Fruit fly (Drosophila melanogaster) whole organism, prepupa: Measurements from ENCODE around the gene Hmgcl.

Source experiments
- Blimp-1 ChIP-seq: fragments of 200-800 bp; sonication (Bioruptor generic); optimal IDR thresholded peaks from 3 replicates; lab custom pipeline; 2017; ENCODE audit warnings: missing biosample characterization, missing genetic modification characterization, mild to moderate bottlenecking, moderate library complexity, missing genetic modification reagents
- CG10631 ChIP-seq: fragments of 200-800 bp; sonication (Bioruptor generic); optimal IDR thresholded peaks from 2 replicates; lab custom pipeline; 2016; ENCODE audit warnings: missing biosample characterization, missing genetic modification characterization
- CG10669 ChIP-seq: fragments of 200-800 bp; sonication (Bioruptor generic); optimal IDR thresholded peaks from 3 replicates; lab custom pipeline; 2018; ENCODE audit warnings: missing biosample characterization, mild to moderate bottlenecking, missing genetic modification characterization, moderate library complexity
- CG11902 ChIP-seq: fragments of 200-800 bp; sonication (Bioruptor generic); optimal IDR thresholded peaks from 3 replicates; lab custom pipeline; 2016; ENCODE audit warnings: missing biosample characterization, missing genetic modification characterization
- CG15336 ChIP-seq: fragments of 200-800 bp; sonication (Bioruptor generic); IDR thresholded peaks from 2 replicates; pipeline ENCODE4 v1.3.6; 2022; ENCODE audit warnings: missing biosample characterization, missing genetic modification characterization
- CG16779 ChIP-seq: fragments of 200-800 bp; sonication (Bioruptor generic); optimal IDR thresholded peaks from 3 replicates; lab custom pipeline; 2017; ENCODE audit warnings: missing biosample characterization, mild to moderate bottlenecking, missing genetic modification characterization
- CG34406 ChIP-seq: fragments of 200-800 bp; sonication (Bioruptor generic); optimal IDR thresholded peaks from 3 replicates; lab custom pipeline; 2016; ENCODE audit warnings: missing biosample characterization, missing genetic modification characterization
- CG3919 ChIP-seq: fragments of 200-800 bp; sonication (Bioruptor generic); optimal IDR thresholded peaks from 3 replicates; lab custom pipeline; 2016; ENCODE audit warnings: missing biosample characterization, missing genetic modification characterization
- CG4318 ChIP-seq: fragments of 200-800 bp; sonication (Bioruptor generic); optimal IDR thresholded peaks from 3 replicates; lab custom pipeline; 2017; ENCODE audit warnings: missing biosample characterization, mild to moderate bottlenecking, missing genetic modification characterization
- CG6163 ChIP-seq: fragments of 200-800 bp; sonication (Bioruptor generic); IDR thresholded peaks from 3 replicates; pipeline ENCODE4 v1.3.6; 2022; ENCODE audit warnings: missing biosample characterization, missing genetic modification characterization
- CG6276 ChIP-seq: fragments of 200-800 bp; sonication (Bioruptor generic); optimal IDR thresholded peaks from 2 replicates; lab custom pipeline; 2017; ENCODE audit warnings: missing biosample characterization, mild to moderate bottlenecking, missing genetic modification characterization
- CG6792 ChIP-seq: fragments of 200-800 bp; sonication (Bioruptor generic); optimal IDR thresholded peaks from 3 replicates; lab custom pipeline; 2016; ENCODE audit warnings: missing biosample characterization, missing genetic modification characterization
- CG6808 ChIP-seq: fragments of 200-800 bp; sonication (Bioruptor generic); optimal IDR thresholded peaks from 3 replicates; lab custom pipeline; 2017; ENCODE audit warnings: missing biosample characterization, missing genetic modification characterization, mild to moderate bottlenecking, moderate library complexity, missing genetic modification reagents
- CG8119 ChIP-seq: fragments of 200-800 bp; sonication (Bioruptor generic); IDR thresholded peaks from 3 replicates; pipeline ENCODE4 v1.3.6; 2022; ENCODE audit warnings: missing biosample characterization, missing genetic modification characterization
- CG9139 ChIP-seq: fragments of 200-800 bp; sonication (Bioruptor generic); optimal IDR thresholded peaks from 3 replicates; lab custom pipeline; 2017; ENCODE audit warnings: missing biosample characterization, mild to moderate bottlenecking, missing genetic modification characterization
- Eip75B ChIP-seq: fragments of 200-800 bp; sonication (Bioruptor generic); optimal IDR thresholded peaks from 3 replicates; lab custom pipeline; 2016; ENCODE audit warnings: missing biosample characterization, missing genetic modification characterization
- Eip78C ChIP-seq: fragments of 200-800 bp; sonication (Bioruptor generic); peaks from one replicate; lab custom pipeline; 2016; ENCODE audit warnings: missing biosample characterization, missing genetic modification characterization
- Eip93F ChIP-seq: fragments of 200-800 bp; sonication (Bioruptor generic); optimal IDR thresholded peaks from 2 replicates; lab custom pipeline; 2016; ENCODE audit warnings: missing biosample characterization, mild to moderate bottlenecking, missing genetic modification characterization
- Ets21C ChIP-seq: fragments of 200-800 bp; sonication (Bioruptor generic); optimal IDR thresholded peaks from 3 replicates; lab custom pipeline; 2016; ENCODE audit warnings: missing biosample characterization, missing genetic modification characterization
- Ets96B ChIP-seq: fragments of 200-800 bp; optimal IDR thresholded peaks from 2 replicates; lab custom pipeline; 2019; ENCODE audit warnings: missing biosample characterization, mild to moderate bottlenecking, missing genetic modification characterization, moderate library complexity
- Gug ChIP-seq: fragments of 200-800 bp; sonication (Bioruptor generic); IDR thresholded peaks from 2 replicates; pipeline ENCODE4 v1.3.6; 2022; ENCODE audit warnings: missing biosample characterization, missing genetic modification characterization
- Hr38 ChIP-seq: sonication (Bioruptor generic); optimal IDR thresholded peaks from 2 replicates; lab custom pipeline; 2016; ENCODE audit warnings: missing biosample characterization, missing genetic modification characterization
- Hr39 ChIP-seq: fragments of 200-800 bp; sonication (Bioruptor generic); optimal IDR thresholded peaks from 2 replicates; lab custom pipeline; 2016; ENCODE audit warnings: missing biosample characterization, missing genetic modification characterization
- Hr4 ChIP-seq: fragments of 200-800 bp; sonication (Bioruptor generic); optimal IDR thresholded peaks from 3 replicates; lab custom pipeline; 2016; ENCODE audit warnings: missing biosample characterization, missing genetic modification characterization
- Lpt ChIP-seq: fragments of 200-800 bp; sonication (Bioruptor generic); optimal IDR thresholded peaks from 3 replicates; lab custom pipeline; 2016; ENCODE audit warnings: missing biosample characterization, missing genetic modification characterization
- OdsH ChIP-seq: fragments of 200-800 bp; sonication (Bioruptor generic); optimal IDR thresholded peaks from 3 replicates; lab custom pipeline; 2016; ENCODE audit warnings: missing biosample characterization, missing genetic modification characterization
- Sox102F ChIP-seq: fragments of 200-800 bp; sonication (Bioruptor generic); optimal IDR thresholded peaks from 2 replicates; lab custom pipeline; 2016; ENCODE audit warnings: missing biosample characterization, mild to moderate bottlenecking, missing genetic modification characterization
- Sox14 ChIP-seq: fragments of 200-800 bp; sonication (Bioruptor generic); optimal IDR thresholded peaks from 3 replicates; lab custom pipeline; 2016; ENCODE audit warnings: missing biosample characterization, missing genetic modification characterization
- dsx ChIP-seq: fragments of 200-800 bp; optimal IDR thresholded peaks from 3 replicates; lab custom pipeline; 2019; ENCODE audit warnings: missing biosample characterization, mild to moderate bottlenecking, missing genetic modification characterization, moderate library complexity; ENCODE audit not compliant: poor library complexity, severe bottlenecking
- eg ChIP-seq: fragments of 200-800 bp; sonication (Bioruptor generic); IDR thresholded peaks from 3 replicates; pipeline ENCODE4 v1.3.6; 2022; ENCODE audit warnings: missing biosample characterization, missing genetic modification characterization
- fd59A ChIP-seq: fragments of 200-800 bp; sonication (Bioruptor generic); optimal IDR thresholded peaks from 2 replicates; lab custom pipeline; 2017; ENCODE audit warnings: missing biosample characterization, mild to moderate bottlenecking, missing genetic modification characterization, missing genetic modification reagents
- fd85E ChIP-seq: fragments of 200-800 bp; sonication (Bioruptor generic); optimal IDR thresholded peaks from 3 replicates; lab custom pipeline; 2016; ENCODE audit warnings: missing biosample characterization, missing genetic modification characterization
- lz ChIP-seq: fragments of 200-800 bp; sonication (Bioruptor generic); optimal IDR thresholded peaks from 3 replicates; lab custom pipeline; 2016; ENCODE audit warnings: missing biosample characterization, missing genetic modification characterization
- net ChIP-seq: fragments of 200-800 bp; sonication (Bioruptor generic); optimal IDR thresholded peaks from 3 replicates; lab custom pipeline; 2016; ENCODE audit warnings: missing biosample characterization, missing genetic modification characterization
- salr ChIP-seq, 2 experiments: fragments of 200-800 bp; sonication (Bioruptor generic); optimal IDR thresholded peaks; 3 replicates each; lab custom pipeline; 2016 to 2018; ENCODE audit warnings: missing biosample characterization in 2 of 2, missing genetic modification characterization in 2 of 2, mild to moderate bottlenecking in 1 of 2
- spab ChIP-seq: fragments of 200-800 bp; sonication (Bioruptor generic); optimal IDR thresholded peaks from 2 replicates; lab custom pipeline; 2017; ENCODE audit warnings: missing biosample characterization, mild to moderate bottlenecking, missing genetic modification characterization, missing genetic modification reagents
- ss ChIP-seq, 2 experiments: fragments of 200-800 bp; sonication (Bioruptor generic); optimal IDR thresholded peaks; 2 replicates in 1 of 2; 3 replicates in 1 of 2; lab custom pipeline; 2017 to 2018; ENCODE audit warnings: mild to moderate bottlenecking in 2 of 2, missing biosample characterization in 2 of 2, missing genetic modification characterization in 2 of 2, moderate library complexity in 1 of 2
- svp ChIP-seq: fragments of 200-800 bp; sonication (Bioruptor generic); peaks from one replicate; lab custom pipeline; 2016; ENCODE audit warnings: missing biosample characterization, missing genetic modification characterization

Gene Hmgcl

dm6 chr2L:6991085-6991484 is 30.9 kb downstream of the Hmgcl start (continued):
- no peak for TF ChIP-seq Sox102F (GFP tag; lab: Kevin White, UChicago)
- TF ChIP-seq OdsH = peak; percentile 66
- peak; percentile 44 for TF ChIP-seq CG16779 (tag; lab: Kevin White, UChicago)
- no peak for TF ChIP-seq Ets21C
- TF ChIP-seq CG6792 (GFP tag; lab: Kevin White, UChicago) = peak; percentile 66
- TF ChIP-seq CG4318 (GFP tag; lab: Kevin White, UChicago) = peak; percentile 44
- peak; percentile 64 for TF ChIP-seq CG10669 (GFP tag; lab: Kevin White, UChicago)
- peak; percentile 78 for TF ChIP-seq CG15336 (GFP tag; lab: Robert Waterston, UW)
- TF ChIP-seq CG3919 (GFP tag; lab: Kevin White, UChicago) = peak; percentile 79
- peak; percentile 45 for TF ChIP-seq CG9139 (GFP tag; lab: Kevin White, UChicago)
- peak; percentile 20 for TF ChIP-seq Hr39 (GFP tag; lab: Kevin White, UChicago)
- peak; percentile 53 to 55 for TF ChIP-seq salr (GFP tag; optimal IDR thresholded peaks at IDR 0.05; lab: Kevin White, UChicago)
- peak; percentile 76 for TF ChIP-seq Hr4
- TF ChIP-seq, all 60 proteins: peak for 48

- TF ChIP-seq Eip93F (GFP tag; lab: Kevin White, UChicago) = no peak
- TF ChIP-seq lz (GFP tag; lab: Kevin White, UChicago) = no peak
- TF ChIP-seq Hr4 = no peak
- 0 out of 3 replicates have a peak, but pooled peaks have one; percentile 6 for TF ChIP-seq eg
- no peak for TF ChIP-seq CG9139 (GFP tag; lab: Kevin White, UChicago)
Observed at dm6 chr2L:6998736-6999135, 38.6 kb downstream of the Hmgcl start.

- TF ChIP-seq Eip78C (GFP tag; lab: Kevin White, UChicago) = peak; percentile 7
- TF ChIP-seq fd59A = no peak
- TF ChIP-seq svp (GFP tag; lab: Kevin White, UChicago) = peak; percentile 49
- TF ChIP-seq Blimp-1 = peak; percentile 27
Observed at dm6 chr2L:7004304-7004703, 44.1 kb downstream of the Hmgcl start.

- peak; percentile 21 for TF ChIP-seq Eip78C (GFP tag; lab: Kevin White, UChicago)
- TF ChIP-seq Hr38 = no peak
- TF ChIP-seq CG6792 (GFP tag; lab: Kevin White, UChicago) = no peak
- TF ChIP-seq, all 60 proteins: peak for 1
Observed at dm6 chr2L:7005489-7005888, 45.3 kb downstream of the Hmgcl start.

- TF ChIP-seq fd85E (GFP tag; lab: Kevin White, UChicago) (no peak), CG4318 (GFP tag; lab: Kevin White, UChicago) (no peak), Blimp-1 (no peak), CG11902 (GFP tag; lab: Kevin White, UChicago) (no peak), eg (no peak), CG34406 (GFP tag; lab: Kevin White, UChicago) (no peak), CG10631 (no peak)
Observed at dm6 chr2L:7007564-7007963, 47.4 kb downstream of the Hmgcl start.

- peak; percentile 33 for TF ChIP-seq net
- TF ChIP-seq Lpt = peak; percentile 59
- peak; percentile 40; the same call in 1 of the 2 replicates for TF ChIP-seq CG15336 (GFP tag; lab: Robert Waterston, UW)
- TF ChIP-seq spab = peak; percentile 1
- peak; percentile 13 for TF ChIP-seq Sox14 (GFP tag; lab: Kevin White, UChicago)
- TF ChIP-seq CG6276 (GFP tag; lab: Kevin White, UChicago) = peak; percentile 52
- TF ChIP-seq Ets96B (tag; lab: Kevin White, UChicago) = peak; percentile 7
- TF ChIP-seq CG6808 = peak; percentile 9
- TF ChIP-seq Gug (GFP tag; lab: Robert Waterston, UW) = no peak
- TF ChIP-seq CG6163 (GFP tag; lab: Robert Waterston, UW) = peak; percentile 52
- TF ChIP-seq fd85E (GFP tag; lab: Kevin White, UChicago) = no peak
- peak; percentile 36 for TF ChIP-seq Eip75B (GFP tag; lab: Kevin White, UChicago)
- peak; percentile 46 to 51 for TF ChIP-seq ss (GFP tag; optimal IDR thresholded peaks at IDR 0.05; lab: Kevin White, UChicago)
- no peak for TF ChIP-seq CG4318 (GFP tag; lab: Kevin White, UChicago)
- TF ChIP-seq eg = no peak
- no peak for TF ChIP-seq CG16779 (tag; lab: Kevin White, UChicago)
- TF ChIP-seq dsx (GFP tag; lab: Kevin White, UChicago) = peak; percentile 46
- TF ChIP-seq Eip78C (GFP tag; lab: Kevin White, UChicago) = peak; percentile 61
- peak; percentile 24; the same call in 1 of the 3 replicates for TF ChIP-seq CG8119 (GFP tag; lab: Robert Waterston, UW)
Observed at dm6 chr2L:7009807-7010470, 49.8 kb downstream of the Hmgcl start, which contains the start of gene uif. Gene uif (minus strand): TSS chr2L:7010359.
